Fruit fly (Drosophila melanogaster) whole organism, embryonic: ENCODE measurements around the gene Snx27.
A peak's percentile ranks its signal among the peaks of the same experiment; 100 is the strongest.

Experiments
- Bdp1 ChIP-seq: fragments of 200-800 bp; sonication (Bioruptor generic); optimal IDR thresholded peaks from 3 replicates; lab custom pipeline; 2016; ENCODE audit warnings: missing biosample characterization, missing genetic modification characterization
- Bgb ChIP-seq: fragments of 200-800 bp; sonication (Bioruptor generic); IDR thresholded peaks from 2 replicates; pipeline ENCODE4 v1.3.6; 2022; ENCODE audit warnings: missing biosample characterization, missing genetic modification characterization; ENCODE audit not compliant: partially characterized antibody
- C15 ChIP-seq: fragments of 200-800 bp; sonication (Bioruptor generic); IDR thresholded peaks from 3 replicates; pipeline ENCODE4 v1.3.6; 2022; ENCODE audit warnings: missing biosample characterization, missing genetic modification characterization
- CG10209 ChIP-seq: fragments of 200-800 bp; sonication (Bioruptor generic); optimal IDR thresholded peaks from 3 replicates; lab custom pipeline; 2017; ENCODE audit warnings: missing biosample characterization, mild to moderate bottlenecking, missing genetic modification characterization, missing genetic modification reagents
- CG12659 ChIP-seq: fragments of 200-800 bp; sonication (Bioruptor generic); optimal IDR thresholded peaks from 3 replicates; lab custom pipeline; 2017; ENCODE audit warnings: mild to moderate bottlenecking, missing biosample characterization, missing genetic modification reagents, missing genetic modification characterization
- CG12942 ChIP-seq: fragments of 200-800 bp; sonication (Bioruptor generic); optimal IDR thresholded peaks from 3 replicates; lab custom pipeline; 2016; ENCODE audit warnings: missing biosample characterization, missing genetic modification characterization
- CG15073 ChIP-seq: fragments of 200-800 bp; sonication (Bioruptor generic); optimal IDR thresholded peaks from 2 replicates; lab custom pipeline; 2016; ENCODE audit warnings: missing biosample characterization, missing genetic modification characterization
- CG15514 ChIP-seq: fragments of 200-800 bp; sonication (Bioruptor generic); optimal IDR thresholded peaks from 3 replicates; lab custom pipeline; 2017; ENCODE audit warnings: missing biosample characterization, missing genetic modification characterization, mild to moderate bottlenecking, moderate library complexity, missing genetic modification reagents
- CG3726 ChIP-seq: fragments of 200-800 bp; sonication (Bioruptor generic); IDR thresholded peaks from 3 replicates; pipeline ENCODE4, ENCODE4 v1.3.6; 2022; ENCODE audit warnings: missing biosample characterization, missing genetic modification characterization
- CG6654 ChIP-seq: fragments of 200-800 bp; sonication (Bioruptor generic); optimal IDR thresholded peaks from 2 replicates; lab custom pipeline; 2017; ENCODE audit warnings: missing biosample characterization, mild to moderate bottlenecking, missing genetic modification characterization
- CG6683 ChIP-seq: fragments of 200-800 bp; sonication (Bioruptor generic); optimal IDR thresholded peaks from 2 replicates; lab custom pipeline; 2017; ENCODE audit warnings: missing biosample characterization, mild to moderate bottlenecking, missing genetic modification characterization, missing genetic modification reagents
- CG8281 ChIP-seq: fragments of 200-800 bp; sonication (Bioruptor generic); optimal IDR thresholded peaks from 2 replicates; lab custom pipeline; 2018; ENCODE audit warnings: missing biosample characterization, mild to moderate bottlenecking, missing genetic modification characterization, moderate library complexity
- CG9215 ChIP-seq: fragments of 200-800 bp; sonication (Bioruptor generic); IDR thresholded peaks from 2 replicates; pipeline ENCODE4 v1.3.6; 2022; ENCODE audit warnings: missing biosample characterization, missing genetic modification characterization
- D19A ChIP-seq: fragments of 200-800 bp; optimal IDR thresholded peaks from 3 replicates; lab custom pipeline; 2019; ENCODE audit warnings: missing biosample characterization, mild to moderate bottlenecking, missing genetic modification characterization, moderate library complexity
- Dip3 ChIP-seq: fragments of 200-800 bp; sonication (Bioruptor generic); optimal IDR thresholded peaks from 3 replicates; lab custom pipeline; 2016; ENCODE audit warnings: missing biosample characterization, missing genetic modification characterization
- Ets65A ChIP-seq: fragments of 200-800 bp; sonication (Bioruptor generic); peaks from one replicate; lab custom pipeline; 2016; ENCODE audit warnings: missing biosample characterization, missing genetic modification characterization
- Fer2 ChIP-seq: fragments of 200-800 bp; sonication (Bioruptor generic); optimal IDR thresholded peaks from 2 replicates; lab custom pipeline; 2018; ENCODE audit warnings: missing biosample characterization, mild to moderate bottlenecking, missing genetic modification characterization, moderate library complexity
- HmgZ ChIP-seq: fragments of 200-800 bp; sonication (Bioruptor generic); optimal IDR thresholded peaks from 2 replicates; lab custom pipeline; 2018; ENCODE audit warnings: missing biosample characterization, mild to moderate bottlenecking, missing genetic modification characterization
- Hr78 ChIP-seq, 2 experiments: fragments of 200-800 bp in 1 of 2; fragments of >200 bp in 1 of 2; sonication (Bioruptor generic) in 1 of 2; optimal IDR thresholded peaks; 2 replicates each; lab custom pipeline; 2017 to 2019; ENCODE audit warnings: missing biosample characterization in 2 of 2, missing genetic modification characterization in 2 of 2, mild to moderate bottlenecking in 1 of 2, moderate library complexity in 1 of 2
- Hsf ChIP-seq: fragments of 200-800 bp; sonication (Bioruptor generic); optimal IDR thresholded peaks from 3 replicates; lab custom pipeline; 2016; ENCODE audit warnings: missing biosample characterization, missing genetic modification characterization
- Kr ChIP-seq: fragments of 200-800 bp; sonication (Bioruptor generic); optimal IDR thresholded peaks from 2 replicates; lab custom pipeline; 2017; ENCODE audit warnings: missing biosample characterization, mild to moderate bottlenecking, missing genetic modification characterization
- MBD-R2 ChIP-seq: fragments of 200-800 bp; sonication (Bioruptor generic); IDR thresholded peaks from 2 replicates; pipeline ENCODE4 v1.3.6; 2022; ENCODE audit warnings: missing biosample characterization, missing genetic modification characterization
- NC2α ChIP-seq: fragments of 200-800 bp; sonication (Bioruptor generic); optimal IDR thresholded peaks from 2 replicates; lab custom pipeline; 2016; ENCODE audit warnings: missing biosample characterization, missing genetic modification characterization
- Oli ChIP-seq: fragments of 200-800 bp; sonication (Bioruptor generic); optimal IDR thresholded peaks from 2 replicates; lab custom pipeline; 2018; ENCODE audit warnings: missing biosample characterization, mild to moderate bottlenecking, missing genetic modification characterization, moderate library complexity
- Poxn ChIP-seq: fragments of 200-800 bp; sonication (Bioruptor generic); IDR thresholded peaks from 2 replicates; pipeline ENCODE4 v1.3.6; 2022; ENCODE audit warnings: missing biosample characterization, missing genetic modification characterization
- Rfx ChIP-seq: fragments of 200-800 bp; sonication (Bioruptor generic); IDR thresholded peaks from 2 replicates; pipeline ENCODE4 v1.3.6; 2022; ENCODE audit warnings: missing biosample characterization, missing genetic modification characterization
- Sry-β ChIP-seq: fragments of 200-800 bp; sonication (Bioruptor generic); optimal IDR thresholded peaks from 2 replicates; lab custom pipeline; 2018; ENCODE audit warnings: missing biosample characterization, mild to moderate bottlenecking, missing genetic modification characterization, moderate library complexity
- TFAM ChIP-seq: fragments of 200-800 bp; sonication (Bioruptor generic); optimal IDR thresholded peaks from 2 replicates; lab custom pipeline; 2017; ENCODE audit warnings: missing biosample characterization, missing genetic modification characterization, inconsistent platforms
- amos ChIP-seq: fragments of 200-800 bp; sonication (Bioruptor generic); IDR thresholded peaks from 2 replicates; pipeline ENCODE4 v1.3.6; 2022; ENCODE audit warnings: missing biosample characterization, missing genetic modification characterization; ENCODE audit not compliant: partially characterized antibody
- aop ChIP-seq: fragments of 200-800 bp; sonication (Bioruptor generic); IDR thresholded peaks from 2 replicates; pipeline ENCODE4 v1.3.6; 2022; ENCODE audit warnings: missing biosample characterization, missing genetic modification characterization
- bigmax ChIP-seq: fragments of 200-800 bp; sonication (Bioruptor generic); optimal IDR thresholded peaks from 2 replicates; lab custom pipeline; 2018; ENCODE audit warnings: missing biosample characterization, mild to moderate bottlenecking, missing genetic modification characterization
- bowl ChIP-seq: fragments of 200-800 bp; sonication (Bioruptor generic); IDR thresholded peaks from 2 replicates; pipeline ENCODE4 v1.3.6; 2022; ENCODE audit warnings: missing biosample characterization, missing genetic modification characterization
- crp ChIP-seq, 2 experiments: fragments of 200-800 bp; sonication (Bioruptor generic); optimal IDR thresholded peaks; 2 replicates in 1 of 2; 3 replicates in 1 of 2; lab custom pipeline; 2017; ENCODE audit warnings: missing biosample characterization in 2 of 2, missing genetic modification characterization in 2 of 2, mild to moderate bottlenecking in 1 of 2, moderate library complexity in 1 of 2
- dati ChIP-seq: fragments of 200-800 bp; sonication (Bioruptor generic); IDR thresholded peaks from 2 replicates; pipeline ENCODE4 v1.3.6; 2022; ENCODE audit warnings: missing biosample characterization, missing genetic modification characterization
- dimm ChIP-seq: fragments of 200-800 bp; sonication (Bioruptor generic); IDR thresholded peaks from 2 replicates; pipeline ENCODE4 v1.3.6; 2022; ENCODE audit warnings: missing biosample characterization, missing genetic modification characterization
- dysf ChIP-seq: fragments of 200-800 bp; sonication (Bioruptor generic); IDR thresholded peaks from 3 replicates; pipeline ENCODE4 v1.3.6; 2022; ENCODE audit warnings: missing biosample characterization, missing genetic modification characterization
- fd64A ChIP-seq: fragments of 200-800 bp; sonication (Bioruptor generic); optimal IDR thresholded peaks from 3 replicates; lab custom pipeline; 2018; ENCODE audit warnings: missing biosample characterization, mild to moderate bottlenecking, missing genetic modification characterization
- fru ChIP-seq: fragments of >200 bp; optimal IDR thresholded peaks from 2 replicates; lab custom pipeline; 2017
- gcm ChIP-seq: fragments of 200-800 bp; sonication (Bioruptor generic); optimal IDR thresholded peaks from 2 replicates; lab custom pipeline; 2019; ENCODE audit warnings: missing biosample characterization, mild to moderate bottlenecking, missing genetic modification characterization, moderate library complexity
- gem ChIP-seq: fragments of 200-800 bp; sonication (Bioruptor generic); optimal IDR thresholded peaks from 2 replicates; lab custom pipeline; 2019; ENCODE audit warnings: missing biosample characterization, mild to moderate bottlenecking, missing genetic modification characterization, moderate library complexity
- ind ChIP-seq: fragments of 200-800 bp; sonication (Bioruptor generic); optimal IDR thresholded peaks from 3 replicates; lab custom pipeline; 2016; ENCODE audit warnings: missing biosample characterization, missing genetic modification characterization
- jigr1 ChIP-seq: fragments of 200-800 bp; sonication (Bioruptor generic); IDR thresholded peaks from 3 replicates; pipeline ENCODE4 v1.3.6; 2022; ENCODE audit warnings: missing biosample characterization, missing genetic modification characterization
- kah ChIP-seq: fragments of 200-800 bp; sonication (Bioruptor generic); optimal IDR thresholded peaks from 2 replicates; lab custom pipeline; 2018; ENCODE audit warnings: missing biosample characterization, mild to moderate bottlenecking, missing genetic modification characterization
- lov ChIP-seq, 2 experiments: fragments of 200-800 bp in 1 of 2; fragments of >200 bp in 1 of 2; sonication (Bioruptor generic) in 1 of 2; IDR thresholded peaks in 1 of 2; optimal IDR thresholded peaks in 1 of 2; 2 replicates in 1 of 2; 3 replicates in 1 of 2; pipeline versions ENCODE4 v1.3.6 to Lab custom; 2017 to 2022; ENCODE audit warnings: missing biosample characterization in 1 of 2, missing genetic modification characterization in 1 of 2
- org-1 ChIP-seq: fragments of 200-800 bp; sonication (Bioruptor generic); optimal IDR thresholded peaks from 2 replicates; lab custom pipeline; 2017; ENCODE audit warnings: missing biosample characterization, missing genetic modification characterization
- sna ChIP-seq: fragments of 200-800 bp; sonication (Bioruptor generic); IDR thresholded peaks from 2 replicates; pipeline ENCODE4 v1.3.6; 2022; ENCODE audit warnings: missing biosample characterization, missing genetic modification characterization; ENCODE audit not compliant: partially characterized antibody
- stc ChIP-seq: fragments of 200-800 bp; sonication (Bioruptor generic); IDR thresholded peaks from 2 replicates; pipeline ENCODE4 v1.3.6; 2022; ENCODE audit warnings: missing biosample characterization, missing genetic modification characterization
- unpg ChIP-seq: fragments of 200-800 bp; sonication (Bioruptor generic); optimal IDR thresholded peaks from 3 replicates; lab custom pipeline; 2018; ENCODE audit warnings: missing biosample characterization, mild to moderate bottlenecking, missing genetic modification characterization, moderate library complexity

The Snx27 gene

dm6 chrX:5672243-5673051 lies 65.4 kb downstream of the Snx27 start, which contains the start of gene RpL35 (continued):
- TF ChIP-seq Hr78 (GFP tag; optimal IDR thresholded peaks at IDR 0.05; lab: Kevin White, UChicago) (no peak), CG8281 (tag; lab: Kevin White, UChicago) (no peak), kah (GFP tag; lab: Kevin White, UChicago) (peak; percentile 43), gem (peak; percentile 18), Kr (GFP tag; lab: Kevin White, UChicago) (no peak), Rfx (peak; percentile 37; the same call in 1 of the 2 replicates), CG6683 (GFP tag; lab: Kevin White, UChicago) (no peak), CG3726 (GFP tag; lab: Robert Waterston, UW) (no peak), CG12659 (peak; percentile 72), fd64A (GFP tag; lab: Kevin White, UChicago) (peak; percentile 50), CG6654 (GFP tag; lab: Kevin White, UChicago) (no peak), Fer2 (tag; lab: Kevin White, UChicago) (peak; percentile 9), dysf (GFP tag; lab: Robert Waterston, UW) (0 out of 3 replicates have a peak, but pooled peaks have one; percentile 23), fru (no peak), TFAM (GFP tag; lab: Kevin White, UChicago) (no peak), ind (GFP tag; lab: Kevin White, UChicago) (no peak), sna (0 out of 2 replicates have a peak, but pooled peaks have one; percentile 43), Bgb (GFP tag; lab: Robert Waterston, UW) (peak; percentile 29; the same call in 1 of the 2 replicates), NC2α (no peak), Sry-β (no peak), CG15073 (no peak), Poxn (GFP tag; lab: Robert Waterston, UW) (no peak), aop (GFP tag; lab: Robert Waterston, UW) (0 out of 2 replicates have a peak, but pooled peaks have one; percentile 41), gcm (GFP tag; lab: Kevin White, UChicago) (peak; percentile 29), jigr1 (GFP tag; lab: Robert Waterston, UW) (no peak), Ets65A (GFP tag; lab: Kevin White, UChicago) (no peak), MBD-R2 (GFP tag; lab: Robert Waterston, UW) (no peak), dimm (GFP tag; lab: Robert Waterston, UW) (no peak), unpg (GFP tag; lab: Kevin White, UChicago) (peak; percentile 46), bigmax (GFP tag; lab: Kevin White, UChicago) (peak; percentile 77), CG9215 (GFP tag; lab: Robert Waterston, UW) (no peak), crp (GFP tag; optimal IDR thresholded peaks at IDR 0.05; lab: Kevin White, UChicago) (no peak), CG12942 (no peak), stc (no peak), org-1 (GFP tag; lab: Kevin White, UChicago) (peak; percentile 23), Dip3 (GFP tag; lab: Kevin White, UChicago) (peak; percentile 33), C15 (GFP tag; lab: Robert Waterston, UW) (no peak), bowl (no peak), dati (GFP tag; lab: Robert Waterston, UW) (no peak), CG10209 (GFP tag; lab: Kevin White, UChicago) (peak; percentile 6), D19A (tag; lab: Kevin White, UChicago) (no peak), Bdp1 (GFP tag; lab: Kevin White, UChicago) (no peak), Hsf (GFP tag; lab: Kevin White, UChicago) (peak; percentile 48), lov (optimal IDR thresholded peaks at IDR 0.05; lab: Kevin White, UChicago) (no peak), lov (GFP tag; IDR thresholded peaks at IDR 0.05; lab: Robert Waterston, UW) (no peak), CG15514 (GFP tag; lab: Kevin White, UChicago) (peak; percentile 98), amos (GFP tag; lab: Robert Waterston, UW) (peak; percentile 55; the same call in 1 of the 2 replicates), Oli (peak; percentile 2), HmgZ (tag; lab: Kevin White, UChicago) (peak; percentile 48)
